Worm (Caenorhabditis elegans) whole organism, L2 larva: ENCODE results near the gene algn-6.
A peak's percentile ranks its signal among the peaks of the same experiment; 100 is the strongest.

Experiments
- C34F6.9 ChIP-seq: fragments of 150-350 bp; optimal IDR thresholded peaks from 2 replicates; lab custom pipeline; 2014; ENCODE audit warnings: missing biosample characterization, missing genetic modification characterization
- F13H6.1 ChIP-seq: sonication (generic microtip); optimal IDR thresholded peaks from 2 replicates; lab custom pipeline; 2016; ENCODE audit warnings: missing genetic modification characterization, missing compliant biosample characterization
- R02D3.7 ChIP-seq: fragments of 150-350 bp; optimal IDR thresholded peaks from 2 replicates; lab custom pipeline; 2014; ENCODE audit warnings: missing biosample characterization, missing genetic modification characterization
- Y55F3AM.14 ChIP-seq: fragments of 200-800 bp; sonication (Bioruptor generic); optimal IDR thresholded peaks from 2 replicates; lab custom pipeline; 2018; ENCODE audit warnings: mild to moderate bottlenecking, missing genetic modification characterization, missing compliant biosample characterization
- ZK546.5 ChIP-seq: sonication (generic microtip); optimal IDR thresholded peaks from 2 replicates; lab custom pipeline; 2017; ENCODE audit warnings: missing biosample characterization, missing genetic modification characterization
- alr-1 ChIP-seq: fragments of 150-350 bp; optimal IDR thresholded peaks from 2 replicates; lab custom pipeline; 2014; ENCODE audit warnings: missing biosample characterization, missing genetic modification characterization
- ama-1 ChIP-seq: fragments of 150-350 bp; optimal IDR thresholded peaks from 2 replicates; lab custom pipeline; 2018; ENCODE audit warnings: inconsistent platforms
- blmp-1 ChIP-seq: sonication (generic microtip); optimal IDR thresholded peaks from 2 replicates; lab custom pipeline; 2017; ENCODE audit warnings: missing genetic modification characterization, mild to moderate bottlenecking, missing compliant biosample characterization, antibody characterized with exemption, moderate library complexity; ENCODE audit not compliant: insufficient read depth
- ceh-16 ChIP-seq: fragments of 150-350 bp; optimal IDR thresholded peaks from 2 replicates; lab custom pipeline; 2014; ENCODE audit warnings: missing biosample characterization, missing genetic modification characterization
- ceh-82 ChIP-seq: fragments of 150-350 bp; optimal IDR thresholded peaks from 2 replicates; lab custom pipeline; 2014; ENCODE audit warnings: missing biosample characterization, missing genetic modification characterization
- crh-2 ChIP-seq: sonication (generic microtip); optimal IDR thresholded peaks from 2 replicates; lab custom pipeline; 2017; ENCODE audit warnings: missing biosample characterization, missing genetic modification characterization
- dmd-4 ChIP-seq: sonication (generic microtip); optimal IDR thresholded peaks from 2 replicates; lab custom pipeline; 2017; ENCODE audit warnings: missing biosample characterization, missing genetic modification characterization
- egl-27 ChIP-seq: sonication (generic microtip); optimal IDR thresholded peaks from 3 replicates; lab custom pipeline; 2017; ENCODE audit warnings: missing biosample characterization, missing genetic modification reagents, missing genetic modification characterization
- elt-1 ChIP-seq: fragments of 150-350 bp; optimal IDR thresholded peaks from 2 replicates; lab custom pipeline; 2014; ENCODE audit warnings: missing biosample characterization, missing genetic modification characterization
- fos-1 ChIP-seq: fragments of 150-350 bp; optimal IDR thresholded peaks from 2 replicates; lab custom pipeline; 2014; ENCODE audit warnings: missing biosample characterization, missing genetic modification characterization
- gmeb-1 ChIP-seq: fragments of 150-350 bp; optimal IDR thresholded peaks from 2 replicates; lab custom pipeline; 2014; ENCODE audit warnings: missing biosample characterization, missing genetic modification characterization
- lin-11 ChIP-seq: fragments of 150-350 bp; sonication (generic microtip); optimal IDR thresholded peaks from 2 replicates; lab custom pipeline; 2014; ENCODE audit warnings: missing biosample characterization, missing genetic modification characterization, inconsistent platforms, mixed read lengths
- lin-13 ChIP-seq: fragments of 150-350 bp; optimal IDR thresholded peaks from 2 replicates; lab custom pipeline; 2014; ENCODE audit warnings: missing biosample characterization, missing genetic modification reagents, missing genetic modification characterization
- lin-39 ChIP-seq: fragments of 150-350 bp; optimal IDR thresholded peaks from 2 replicates; lab custom pipeline; 2014; ENCODE audit warnings: missing biosample characterization, missing genetic modification reagents, missing genetic modification characterization
- lsy-2 ChIP-seq, 2 experiments: fragments of 150-350 bp in 1 of 2; sonication (generic microtip) in 1 of 2; optimal IDR thresholded peaks; 2 replicates each; lab custom pipeline; 2014 to 2017; ENCODE audit warnings: missing biosample characterization in 2 of 2, missing genetic modification characterization in 2 of 2
- mab-5 ChIP-seq: fragments of 150-350 bp; optimal IDR thresholded peaks from 2 replicates; lab custom pipeline; 2014; ENCODE audit warnings: missing biosample characterization, missing genetic modification characterization
- mbf-1 ChIP-seq: sonication (generic microtip); optimal IDR thresholded peaks from 2 replicates; lab custom pipeline; 2017; ENCODE audit warnings: missing biosample characterization, missing genetic modification characterization
- mdl-1 ChIP-seq, 2 experiments: fragments of 150-350 bp in 1 of 2; sonication (generic microtip) in 1 of 2; optimal IDR thresholded peaks; 2 replicates each; lab custom pipeline; 2017; ENCODE audit warnings: missing biosample characterization in 2 of 2, missing genetic modification characterization in 2 of 2
- nhr-10 ChIP-seq: sonication (generic microtip); optimal IDR thresholded peaks from 2 replicates; lab custom pipeline; 2017; ENCODE audit warnings: missing biosample characterization, missing genetic modification characterization
- nhr-11 ChIP-seq: fragments of 150-350 bp; optimal IDR thresholded peaks from 2 replicates; lab custom pipeline; 2014; ENCODE audit warnings: missing biosample characterization, missing genetic modification characterization
- nhr-12 ChIP-seq: fragments of 150-350 bp; optimal IDR thresholded peaks from 2 replicates; lab custom pipeline; 2014; ENCODE audit warnings: missing biosample characterization, missing genetic modification characterization
- nhr-129 ChIP-seq: fragments of 150-350 bp; optimal IDR thresholded peaks from 2 replicates; lab custom pipeline; 2014; ENCODE audit warnings: missing biosample characterization, missing genetic modification characterization
- nhr-21 ChIP-seq: fragments of 150-350 bp; optimal IDR thresholded peaks from 2 replicates; lab custom pipeline; 2014; ENCODE audit warnings: missing biosample characterization, missing genetic modification characterization
- nhr-237 ChIP-seq: fragments of 150-350 bp; optimal IDR thresholded peaks from 2 replicates; lab custom pipeline; 2014; ENCODE audit warnings: missing biosample characterization, missing genetic modification characterization
- nhr-25 ChIP-seq: fragments of 150-350 bp; sonication (generic microtip); optimal IDR thresholded peaks from 3 replicates; lab custom pipeline; 2014; ENCODE audit warnings: missing biosample characterization, missing genetic modification characterization
- nhr-77 ChIP-seq: fragments of 150-350 bp; optimal IDR thresholded peaks from 2 replicates; lab custom pipeline; 2014; ENCODE audit warnings: missing biosample characterization, missing genetic modification characterization
- peb-1 ChIP-seq: fragments of 150-350 bp; optimal IDR thresholded peaks from 2 replicates; lab custom pipeline; 2014; ENCODE audit warnings: missing biosample characterization, missing genetic modification characterization
- sem-4 ChIP-seq: fragments of 150-350 bp; optimal IDR thresholded peaks from 2 replicates; lab custom pipeline; 2014; ENCODE audit warnings: missing biosample characterization, missing genetic modification reagents, missing genetic modification characterization
- skn-1 ChIP-seq: sonication (generic microtip); optimal IDR thresholded peaks from 2 replicates; lab custom pipeline; 2017; ENCODE audit warnings: missing biosample characterization, missing genetic modification characterization
- sma-3 ChIP-seq: sonication (generic microtip); optimal IDR thresholded peaks from 2 replicates; lab custom pipeline; 2016; ENCODE audit warnings: missing genetic modification reagents, missing genetic modification characterization, missing compliant biosample characterization
- sma-9 ChIP-seq, 2 experiments: fragments of 150-350 bp in 1 of 2; sonication (generic microtip) in 1 of 2; optimal IDR thresholded peaks; 2 replicates each; lab custom pipeline; 2014 to 2016; ENCODE audit warnings: missing genetic modification characterization in 2 of 2, mild to moderate bottlenecking in 1 of 2, missing biosample characterization in 1 of 2, missing compliant biosample characterization in 1 of 2, missing genetic modification reagents in 1 of 2, moderate library complexity in 1 of 2
- snpc-4 ChIP-seq: fragments of 150-350 bp; optimal IDR thresholded peaks from 2 replicates; lab custom pipeline; 2014; ENCODE audit warnings: missing biosample characterization, missing genetic modification characterization
- unc-39 ChIP-seq: fragments of 150-350 bp; optimal IDR thresholded peaks from 2 replicates; lab custom pipeline; 2014; ENCODE audit warnings: missing biosample characterization, missing genetic modification characterization
- unc-55 ChIP-seq: fragments of 150-350 bp; sonication (generic microtip); optimal IDR thresholded peaks from 3 replicates; lab custom pipeline; 2014; ENCODE audit warnings: missing biosample characterization, missing genetic modification reagents, missing genetic modification characterization
- unc-62 ChIP-seq: fragments of 150-350 bp; optimal IDR thresholded peaks from 2 replicates; lab custom pipeline; 2014; ENCODE audit warnings: missing biosample characterization, missing genetic modification reagents, missing genetic modification characterization
- zag-1 ChIP-seq: fragments of 150-350 bp; optimal IDR thresholded peaks from 2 replicates; lab custom pipeline; 2014; ENCODE audit warnings: missing biosample characterization, missing genetic modification characterization
- ztf-1 ChIP-seq: fragments of 200-800 bp; sonication (Bioruptor generic); conservative IDR thresholded peaks from 2 replicates; pipeline ENCODE4 v1.3.6; 2022; ENCODE audit warnings: missing genetic modification characterization, missing compliant biosample characterization
- ztf-11 ChIP-seq: sonication (generic microtip); optimal IDR thresholded peaks from 2 replicates; lab custom pipeline; 2017; ENCODE audit warnings: missing biosample characterization, missing genetic modification characterization
- ztf-4 ChIP-seq: fragments of 150-350 bp; optimal IDR thresholded peaks from 2 replicates; lab custom pipeline; 2014; ENCODE audit warnings: missing biosample characterization, missing genetic modification characterization

Gene algn-6

DNA sequence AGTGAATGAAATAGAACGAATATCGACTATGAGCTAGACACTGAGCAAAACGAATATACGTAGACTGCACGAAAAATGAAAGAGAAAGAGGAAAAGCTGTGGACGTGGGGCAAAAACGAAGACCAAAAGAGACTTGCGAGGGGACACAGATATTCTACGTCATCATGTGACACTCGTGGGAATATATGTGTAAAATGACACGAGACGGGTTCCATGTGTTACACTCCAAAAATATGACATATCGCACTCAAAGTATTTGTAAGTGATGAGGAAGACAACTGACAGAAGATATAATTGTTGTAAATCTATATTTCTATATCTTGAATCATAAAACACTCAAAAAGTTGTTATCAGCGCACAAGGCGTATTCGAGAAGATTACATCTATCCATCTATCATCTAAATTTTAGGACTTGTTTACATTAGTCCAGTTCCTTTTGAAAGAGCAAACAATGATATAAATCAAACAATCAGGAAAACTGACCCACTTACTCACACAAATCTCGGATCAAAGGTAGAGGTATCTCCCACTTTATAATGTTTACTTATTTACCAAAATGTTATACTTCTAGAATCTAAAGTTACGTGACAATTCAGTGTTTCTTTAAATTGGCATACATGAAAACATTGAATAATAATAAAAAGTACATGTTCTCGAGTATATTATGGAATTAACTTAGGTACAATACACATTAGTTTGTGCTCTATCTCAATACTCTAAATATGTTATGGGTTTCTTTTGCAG, 32.4 kb downstream of the algn-6 start (continued):
- TF ChIP-seq skn-1 (tag; lab: Kevin White, UChicago) (no peak), fos-1 (tag; lab: Kevin White, UChicago) (peak; percentile 26), F13H6.1 (peak; percentile 76), alr-1 (no peak), sma-9 (GFP tag; optimal IDR thresholded peaks at IDR 0.05; lab: Kevin White, UChicago) (peak; percentile 91), sma-9 (tag; optimal IDR thresholded peaks at IDR 0.05; lab: Kevin White, UChicago) (no peak), lin-11 (tag; lab: Kevin White, UChicago) (no peak), unc-55 (GFP tag; lab: Kevin White, UChicago) (peak; percentile 45), nhr-12 (no peak), mab-5 (tag; lab: Kevin White, UChicago) (peak; percentile 48)

- TF ChIP-seq ceh-82 (tag; lab: Kevin White, UChicago) (no peak), fos-1 (tag; lab: Kevin White, UChicago) (peak; percentile 39), lin-11 (tag; lab: Kevin White, UChicago) (no peak)
Measured at ce11 chrII:8073222-8073621, 33.6 kb downstream of the algn-6 start, which contains the start of gene gpcp-2. Gene gpcp-2, minus strand, starts transcription at chrII:8073374.

DNA sequence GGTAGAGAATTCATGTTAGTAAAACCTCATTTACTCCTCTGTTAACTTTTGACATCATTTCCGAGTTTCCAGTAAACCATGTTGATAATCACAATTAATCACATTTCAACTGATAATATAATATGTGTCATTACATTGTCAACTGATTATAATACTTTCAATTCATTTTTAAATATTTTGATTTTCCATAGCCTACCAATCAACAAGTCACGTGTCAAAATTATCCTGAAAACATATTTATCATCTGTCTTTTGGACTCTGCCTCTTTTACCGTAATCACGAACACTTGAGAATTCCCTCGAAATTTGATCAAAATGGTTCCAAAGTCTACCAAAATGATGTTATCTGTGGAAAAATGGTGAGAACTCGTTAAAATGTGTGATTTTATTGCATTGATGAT, 34.5 kb downstream of the algn-6 start:
- TF ChIP-seq C34F6.9 (tag; lab: Kevin White, UChicago) (no peak), fos-1 (tag; lab: Kevin White, UChicago) (peak; percentile 47), nhr-12 (no peak), ama-1 (no peak)

ce11 chrII:8075324-8075810, 35.8 kb downstream of the algn-6 start, which contains the start of gene K02C4.2:
Gene K02C4.2, plus strand, starts transcription at chrII:8075760.
- TF ChIP-seq gmeb-1 (tag; lab: Kevin White, UChicago) (peak; percentile 74), sem-4 (peak; percentile 69), mab-5 (tag; lab: Kevin White, UChicago) (no peak), mbf-1 (no peak), lsy-2 (tag; optimal IDR thresholded peaks at IDR 0.05; lab: Kevin White, UChicago) (peak; percentile 12 to 73), alr-1 (no peak), sma-3 (GFP tag; lab: Kevin White, UChicago) (peak; percentile 81), peb-1 (tag; lab: Kevin White, UChicago) (no peak), lin-11 (tag; lab: Kevin White, UChicago) (peak; percentile 42), crh-2 (tag; lab: Kevin White, UChicago) (peak; percentile 80), nhr-11 (tag; lab: Kevin White, UChicago) (peak; percentile 9), lin-13 (GFP tag; lab: Kevin White, UChicago) (peak; percentile 50), nhr-77 (tag; lab: Kevin White, UChicago) (peak; percentile 16), elt-1 (no peak), fos-1 (tag; lab: Kevin White, UChicago) (peak; percentile 90), R02D3.7 (tag; lab: Kevin White, UChicago) (no peak), nhr-25 (tag; lab: Kevin White, UChicago) (peak; percentile 73), nhr-12 (no peak), F13H6.1 (peak; percentile 66), ztf-4 (no peak), zag-1 (tag; lab: Kevin White, UChicago) (peak; percentile 36), nhr-21 (tag; lab: Kevin White, UChicago) (peak; percentile 85), ztf-1 (GFP tag; lab: Robert Waterston, UW) (no peak), lin-39 (tag; lab: Kevin White, UChicago) (no peak), ama-1 (no peak), nhr-10 (tag; lab: Kevin White, UChicago) (no peak), ceh-16 (tag; lab: Kevin White, UChicago) (peak; percentile 57), ztf-11 (no peak), dmd-4 (tag; lab: Kevin White, UChicago) (no peak), ZK546.5 (tag; lab: Kevin White, UChicago) (no peak), nhr-129 (tag; lab: Kevin White, UChicago) (peak; percentile 95), snpc-4 (peak; percentile 42), egl-27 (no peak), ceh-82 (tag; lab: Kevin White, UChicago) (no peak), mdl-1 (tag; optimal IDR thresholded peaks at IDR 0.05; lab: Kevin White, UChicago) (peak in 1 of 2 experiments; percentile 9), unc-62 (GFP tag; lab: Kevin White, UChicago) (no peak), nhr-237 (no peak), blmp-1 (tag; lab: Kevin White, UChicago) (peak; percentile 36), sma-9 (GFP tag; optimal IDR thresholded peaks at IDR 0.05; lab: Kevin White, UChicago) (peak; percentile 78), sma-9 (tag; optimal IDR thresholded peaks at IDR 0.05; lab: Kevin White, UChicago) (no peak), C34F6.9 (tag; lab: Kevin White, UChicago) (peak; percentile 61), unc-39 (tag; lab: Kevin White, UChicago) (no peak), unc-55 (GFP tag; lab: Kevin White, UChicago) (peak; percentile 45), Y55F3AM.14 (peak; percentile 62)
- TF ChIP-seq, all 48 proteins: peak for 23
